Fruit fly (Drosophila melanogaster) whole organism, prepupa: ENCODE data around the gene Rtel1.

ENCODE experiments used
- Blimp-1 ChIP-seq: fragments of 200-800 bp; sonication (Bioruptor generic); optimal IDR thresholded peaks from 3 replicates; lab custom pipeline; 2017; ENCODE audit warnings: missing biosample characterization, missing genetic modification characterization, mild to moderate bottlenecking, moderate library complexity, missing genetic modification reagents
- CG10631 ChIP-seq: fragments of 200-800 bp; sonication (Bioruptor generic); optimal IDR thresholded peaks from 2 replicates; lab custom pipeline; 2016; ENCODE audit warnings: missing biosample characterization, missing genetic modification characterization
- CG11294 ChIP-seq: fragments of 200-800 bp; sonication (Bioruptor generic); IDR thresholded peaks from 2 replicates; pipeline ENCODE4 v1.3.6; 2022; ENCODE audit warnings: missing biosample characterization, missing genetic modification characterization
- CG11762 ChIP-seq: fragments of 200-800 bp; sonication (Bioruptor generic); optimal IDR thresholded peaks from 3 replicates; lab custom pipeline; 2016; ENCODE audit warnings: missing biosample characterization, missing genetic modification characterization; ENCODE audit not compliant: insufficient read depth
- CG11902 ChIP-seq: fragments of 200-800 bp; sonication (Bioruptor generic); optimal IDR thresholded peaks from 3 replicates; lab custom pipeline; 2016; ENCODE audit warnings: missing biosample characterization, missing genetic modification characterization
- CG15336 ChIP-seq: fragments of 200-800 bp; sonication (Bioruptor generic); IDR thresholded peaks from 2 replicates; pipeline ENCODE4 v1.3.6; 2022; ENCODE audit warnings: missing biosample characterization, missing genetic modification characterization
- CG1621 ChIP-seq: fragments of 200-800 bp; sonication (Bioruptor generic); optimal IDR thresholded peaks from 3 replicates; lab custom pipeline; 2018; ENCODE audit warnings: missing biosample characterization, mild to moderate bottlenecking, missing genetic modification characterization
- CG31627 ChIP-seq: fragments of 200-800 bp; sonication (Bioruptor generic); optimal IDR thresholded peaks from 3 replicates; lab custom pipeline; 2016; ENCODE audit warnings: missing biosample characterization, missing genetic modification characterization
- CG32006 ChIP-seq: fragments of 200-800 bp; sonication (Bioruptor generic); optimal IDR thresholded peaks from 3 replicates; lab custom pipeline; 2017; ENCODE audit warnings: missing biosample characterization, mild to moderate bottlenecking, missing genetic modification characterization
- CG34406 ChIP-seq: fragments of 200-800 bp; sonication (Bioruptor generic); optimal IDR thresholded peaks from 3 replicates; lab custom pipeline; 2016; ENCODE audit warnings: missing biosample characterization, missing genetic modification characterization
- CG3919 ChIP-seq: fragments of 200-800 bp; sonication (Bioruptor generic); optimal IDR thresholded peaks from 3 replicates; lab custom pipeline; 2016; ENCODE audit warnings: missing biosample characterization, missing genetic modification characterization
- CG4318 ChIP-seq: fragments of 200-800 bp; sonication (Bioruptor generic); optimal IDR thresholded peaks from 3 replicates; lab custom pipeline; 2017; ENCODE audit warnings: missing biosample characterization, mild to moderate bottlenecking, missing genetic modification characterization
- CG6163 ChIP-seq: fragments of 200-800 bp; sonication (Bioruptor generic); IDR thresholded peaks from 3 replicates; pipeline ENCODE4 v1.3.6; 2022; ENCODE audit warnings: missing biosample characterization, missing genetic modification characterization
- CG6276 ChIP-seq: fragments of 200-800 bp; sonication (Bioruptor generic); optimal IDR thresholded peaks from 2 replicates; lab custom pipeline; 2017; ENCODE audit warnings: missing biosample characterization, mild to moderate bottlenecking, missing genetic modification characterization
- CG6792 ChIP-seq: fragments of 200-800 bp; sonication (Bioruptor generic); optimal IDR thresholded peaks from 3 replicates; lab custom pipeline; 2016; ENCODE audit warnings: missing biosample characterization, missing genetic modification characterization
- CG6854 ChIP-seq: fragments of 200-800 bp; sonication (Bioruptor generic); optimal IDR thresholded peaks from 2 replicates; lab custom pipeline; 2017; ENCODE audit warnings: missing biosample characterization, mild to moderate bottlenecking, missing genetic modification characterization
- CG7368 ChIP-seq: fragments of 200-800 bp; sonication (Bioruptor generic); optimal IDR thresholded peaks from 3 replicates; lab custom pipeline; 2016; ENCODE audit warnings: missing biosample characterization, missing genetic modification characterization
- CG8632 ChIP-seq: fragments of 200-800 bp; sonication (Bioruptor generic); optimal IDR thresholded peaks from 3 replicates; lab custom pipeline; 2016; ENCODE audit warnings: missing biosample characterization, missing genetic modification characterization
- CG9139 ChIP-seq: fragments of 200-800 bp; sonication (Bioruptor generic); optimal IDR thresholded peaks from 3 replicates; lab custom pipeline; 2017; ENCODE audit warnings: missing biosample characterization, mild to moderate bottlenecking, missing genetic modification characterization
- Eip75B ChIP-seq: fragments of 200-800 bp; sonication (Bioruptor generic); optimal IDR thresholded peaks from 3 replicates; lab custom pipeline; 2016; ENCODE audit warnings: missing biosample characterization, missing genetic modification characterization
- Eip78C ChIP-seq: fragments of 200-800 bp; sonication (Bioruptor generic); peaks from one replicate; lab custom pipeline; 2016; ENCODE audit warnings: missing biosample characterization, missing genetic modification characterization
- Eip93F ChIP-seq: fragments of 200-800 bp; sonication (Bioruptor generic); optimal IDR thresholded peaks from 2 replicates; lab custom pipeline; 2016; ENCODE audit warnings: missing biosample characterization, mild to moderate bottlenecking, missing genetic modification characterization
- Ets21C ChIP-seq: fragments of 200-800 bp; sonication (Bioruptor generic); optimal IDR thresholded peaks from 3 replicates; lab custom pipeline; 2016; ENCODE audit warnings: missing biosample characterization, missing genetic modification characterization
- Gug ChIP-seq: fragments of 200-800 bp; sonication (Bioruptor generic); IDR thresholded peaks from 2 replicates; pipeline ENCODE4 v1.3.6; 2022; ENCODE audit warnings: missing biosample characterization, missing genetic modification characterization
- Hr38 ChIP-seq: sonication (Bioruptor generic); optimal IDR thresholded peaks from 2 replicates; lab custom pipeline; 2016; ENCODE audit warnings: missing biosample characterization, missing genetic modification characterization
- Hr39 ChIP-seq: fragments of 200-800 bp; sonication (Bioruptor generic); optimal IDR thresholded peaks from 2 replicates; lab custom pipeline; 2016; ENCODE audit warnings: missing biosample characterization, missing genetic modification characterization
- Lpt ChIP-seq: fragments of 200-800 bp; sonication (Bioruptor generic); optimal IDR thresholded peaks from 3 replicates; lab custom pipeline; 2016; ENCODE audit warnings: missing biosample characterization, missing genetic modification characterization
- Met ChIP-seq: fragments of 200-800 bp; sonication (Bioruptor generic); optimal IDR thresholded peaks from 3 replicates; lab custom pipeline; 2016; ENCODE audit warnings: missing biosample characterization, missing genetic modification characterization
- OdsH ChIP-seq: fragments of 200-800 bp; sonication (Bioruptor generic); optimal IDR thresholded peaks from 3 replicates; lab custom pipeline; 2016; ENCODE audit warnings: missing biosample characterization, missing genetic modification characterization
- Sox102F ChIP-seq: fragments of 200-800 bp; sonication (Bioruptor generic); optimal IDR thresholded peaks from 2 replicates; lab custom pipeline; 2016; ENCODE audit warnings: missing biosample characterization, mild to moderate bottlenecking, missing genetic modification characterization
- Sox14 ChIP-seq: fragments of 200-800 bp; sonication (Bioruptor generic); optimal IDR thresholded peaks from 3 replicates; lab custom pipeline; 2016; ENCODE audit warnings: missing biosample characterization, missing genetic modification characterization
- Sox15 ChIP-seq: fragments of 200-800 bp; sonication (Bioruptor generic); optimal IDR thresholded peaks from 3 replicates; lab custom pipeline; 2016; ENCODE audit warnings: missing biosample characterization, missing genetic modification characterization
- achi ChIP-seq: fragments of 200-800 bp; sonication (Bioruptor generic); optimal IDR thresholded peaks from 3 replicates; lab custom pipeline; 2016; ENCODE audit warnings: missing biosample characterization, missing genetic modification characterization
- acj6 ChIP-seq: fragments of 200-800 bp; sonication (Bioruptor generic); optimal IDR thresholded peaks from 3 replicates; lab custom pipeline; 2016; ENCODE audit warnings: missing biosample characterization, missing genetic modification characterization
- cyc ChIP-seq: fragments of 200-800 bp; sonication (Bioruptor generic); optimal IDR thresholded peaks from 3 replicates; lab custom pipeline; 2016; ENCODE audit warnings: missing biosample characterization, missing genetic modification characterization
- dac ChIP-seq: fragments of 200-800 bp; sonication (Bioruptor generic); optimal IDR thresholded peaks from 2 replicates; lab custom pipeline; 2017; ENCODE audit warnings: missing biosample characterization, mild to moderate bottlenecking, missing genetic modification characterization
- esn ChIP-seq: fragments of 200-800 bp; sonication (Bioruptor generic); optimal IDR thresholded peaks from 2 replicates; lab custom pipeline; 2016; ENCODE audit warnings: missing biosample characterization, mild to moderate bottlenecking, missing genetic modification characterization, moderate library complexity
- fkh ChIP-seq: fragments of 200-800 bp; sonication (Bioruptor generic); optimal IDR thresholded peaks from 3 replicates; lab custom pipeline; 2017; ENCODE audit warnings: missing biosample characterization, mild to moderate bottlenecking, missing genetic modification characterization, moderate library complexity
- lz ChIP-seq: fragments of 200-800 bp; sonication (Bioruptor generic); optimal IDR thresholded peaks from 3 replicates; lab custom pipeline; 2016; ENCODE audit warnings: missing biosample characterization, missing genetic modification characterization
- net ChIP-seq: fragments of 200-800 bp; sonication (Bioruptor generic); optimal IDR thresholded peaks from 3 replicates; lab custom pipeline; 2016; ENCODE audit warnings: missing biosample characterization, missing genetic modification characterization
- pdm3 ChIP-seq: fragments of 200-800 bp; sonication (Bioruptor generic); optimal IDR thresholded peaks from 3 replicates; lab custom pipeline; 2016; ENCODE audit warnings: missing biosample characterization, missing genetic modification characterization
- salr ChIP-seq, 2 experiments: fragments of 200-800 bp; sonication (Bioruptor generic); optimal IDR thresholded peaks; 3 replicates each; lab custom pipeline; 2016 to 2018; ENCODE audit warnings: missing biosample characterization in 2 of 2, missing genetic modification characterization in 2 of 2, mild to moderate bottlenecking in 1 of 2
- spab ChIP-seq: fragments of 200-800 bp; sonication (Bioruptor generic); optimal IDR thresholded peaks from 2 replicates; lab custom pipeline; 2017; ENCODE audit warnings: missing biosample characterization, mild to moderate bottlenecking, missing genetic modification characterization, missing genetic modification reagents
- ss ChIP-seq, 2 experiments: fragments of 200-800 bp; sonication (Bioruptor generic); optimal IDR thresholded peaks; 2 replicates in 1 of 2; 3 replicates in 1 of 2; lab custom pipeline; 2017 to 2018; ENCODE audit warnings: mild to moderate bottlenecking in 2 of 2, missing biosample characterization in 2 of 2, missing genetic modification characterization in 2 of 2, moderate library complexity in 1 of 2
- svp ChIP-seq: fragments of 200-800 bp; sonication (Bioruptor generic); peaks from one replicate; lab custom pipeline; 2016; ENCODE audit warnings: missing biosample characterization, missing genetic modification characterization
- vri ChIP-seq: fragments of 200-800 bp; sonication (Bioruptor generic); optimal IDR thresholded peaks from 3 replicates; lab custom pipeline; 2016; ENCODE audit warnings: missing biosample characterization, mild to moderate bottlenecking, missing genetic modification characterization

Gene Rtel1

dm6 chrX:5763443-5764000, 16.0 kb downstream of the Rtel1 start:
- TF ChIP-seq Blimp-1 (GFP tag; lab: Kevin White, UChicago), result no peak
- no peak for TF ChIP-seq cyc (GFP tag; lab: Kevin White, UChicago)
- 0 out of 3 replicates have a peak, but pooled peaks have one; percentile 5 for TF ChIP-seq CG6163
- TF ChIP-seq CG15336 (GFP tag; lab: Robert Waterston, UW), result peak; percentile 12; the same call in 1 of the 2 replicates
- no peak for TF ChIP-seq CG11762 (GFP tag; lab: Kevin White, UChicago)
- TF ChIP-seq CG6854 (GFP tag; lab: Kevin White, UChicago), result no peak
- TF ChIP-seq CG9139 (GFP tag; lab: Kevin White, UChicago), result no peak
- no peak for TF ChIP-seq lz (GFP tag; lab: Kevin White, UChicago)
- TF ChIP-seq salr (GFP tag; optimal IDR thresholded peaks at IDR 0.05; lab: Kevin White, UChicago), result no peak
- no peak for TF ChIP-seq CG3919
- TF ChIP-seq svp, result no peak
- TF ChIP-seq Sox14 (GFP tag; lab: Kevin White, UChicago), result no peak
- TF ChIP-seq Sox15 (GFP tag; lab: Kevin White, UChicago), result no peak
- TF ChIP-seq CG4318, result no peak
- TF ChIP-seq CG7368 (GFP tag; lab: Kevin White, UChicago), result no peak
- no peak for TF ChIP-seq Eip78C
- TF ChIP-seq, all 60 proteins: peak for 2

- TF ChIP-seq vri (peak; percentile 57), lz (GFP tag; lab: Kevin White, UChicago) (no peak), acj6 (GFP tag; lab: Kevin White, UChicago) (peak; percentile 10), Met (peak; percentile 54), Sox14 (GFP tag; lab: Kevin White, UChicago) (peak; percentile 16), CG6792 (GFP tag; lab: Kevin White, UChicago) (peak; percentile 54), net (GFP tag; lab: Kevin White, UChicago) (peak; percentile 70), svp (no peak), esn (peak; percentile 72), fkh (peak; percentile 97), CG34406 (GFP tag; lab: Kevin White, UChicago) (peak; percentile 58), CG31627 (GFP tag; lab: Kevin White, UChicago) (no peak), Eip78C (peak; percentile 87), CG3919 (peak; percentile 45), CG7368 (GFP tag; lab: Kevin White, UChicago) (peak; percentile 59), CG11762 (GFP tag; lab: Kevin White, UChicago) (no peak), Eip93F (GFP tag; lab: Kevin White, UChicago) (no peak), salr (GFP tag; optimal IDR thresholded peaks at IDR 0.05; lab: Kevin White, UChicago) (peak in 1 of 2 experiments; percentile 26), Hr39 (no peak), spab (GFP tag; lab: Kevin White, UChicago) (peak; percentile 24), CG9139 (GFP tag; lab: Kevin White, UChicago) (peak; percentile 65), OdsH (GFP tag; lab: Kevin White, UChicago) (peak; percentile 8), CG10631 (peak; percentile 49), CG11902 (GFP tag; lab: Kevin White, UChicago) (no peak), Hr38 (GFP tag; lab: Kevin White, UChicago) (no peak), Gug (GFP tag; lab: Robert Waterston, UW) (no peak), CG32006 (GFP tag; lab: Kevin White, UChicago) (no peak), ss (GFP tag; optimal IDR thresholded peaks at IDR 0.05; lab: Kevin White, UChicago) (peak; percentile 65 to 80), CG6276 (GFP tag; lab: Kevin White, UChicago) (peak; percentile 7), Sox102F (GFP tag; lab: Kevin White, UChicago) (peak; percentile 54), Eip75B (peak; percentile 38), cyc (GFP tag; lab: Kevin White, UChicago) (peak; percentile 3), achi (GFP tag; lab: Kevin White, UChicago) (peak; percentile 42), pdm3 (GFP tag; lab: Kevin White, UChicago) (peak; percentile 50), Lpt (GFP tag; lab: Kevin White, UChicago) (no peak), CG11294 (no peak), CG15336 (GFP tag; lab: Robert Waterston, UW) (no peak), CG1621 (tag; lab: Kevin White, UChicago) (peak; percentile 34), CG8632 (GFP tag; lab: Kevin White, UChicago) (peak; percentile 58), CG4318 (no peak), dac (GFP tag; lab: Kevin White, UChicago) (no peak), Ets21C (GFP tag; lab: Kevin White, UChicago) (no peak)
These were observed 16.7 kb downstream of the Rtel1 start, which contains the start of the genes MAPk-Ak2 and CG42699 for dm6 chrX:5764001-5764892. Gene MAPk-Ak2, minus strand, starts transcription at chrX:5764203. Gene CG42699, plus strand, starts transcription at chrX:5764553.
